Worm (Caenorhabditis elegans): ENCODE measurements around the gene slc-9B.1.

ce11 chrX:10236844-10237243 lies 42.6 kb upstream of the slc-9B.1 start, which contains the start of gene zipt-13:
- TF ChIP-seq hmbx-1 (tag; optimal IDR thresholded peaks at IDR 0.05) (no peak), hnd-1 (tag; optimal IDR thresholded peaks at IDR 0.05) (no peak), ama-1 (optimal IDR thresholded peaks at IDR 0.05) (no peak), tra-4 (tag; optimal IDR thresholded peaks at IDR 0.05) (no peak), sea-1 (GFP tag; conservative IDR thresholded peaks at IDR 0.05) (no peak), ceh-36 (tag; optimal IDR thresholded peaks at IDR 0.05) (no peak), scrt-1 (GFP tag; IDR thresholded peaks at IDR 0.05) (no peak), ceh-13 (GFP tag; optimal IDR thresholded peaks at IDR 0.05) (no peak), pes-1 (GFP tag; IDR thresholded peaks at IDR 0.05) (no peak), B0310.2 (tag; optimal IDR thresholded peaks at IDR 0.05) (no peak), hmg-4 (GFP tag; optimal IDR thresholded peaks at IDR 0.05) (no peak), ets-7 (tag; optimal IDR thresholded peaks at IDR 0.05) (no peak)

Measured in whole organism, early embryonic.